Worm (Caenorhabditis elegans): Measurements from ENCODE around the gene C25H3.14.

Gene C25H3.14

DNA sequence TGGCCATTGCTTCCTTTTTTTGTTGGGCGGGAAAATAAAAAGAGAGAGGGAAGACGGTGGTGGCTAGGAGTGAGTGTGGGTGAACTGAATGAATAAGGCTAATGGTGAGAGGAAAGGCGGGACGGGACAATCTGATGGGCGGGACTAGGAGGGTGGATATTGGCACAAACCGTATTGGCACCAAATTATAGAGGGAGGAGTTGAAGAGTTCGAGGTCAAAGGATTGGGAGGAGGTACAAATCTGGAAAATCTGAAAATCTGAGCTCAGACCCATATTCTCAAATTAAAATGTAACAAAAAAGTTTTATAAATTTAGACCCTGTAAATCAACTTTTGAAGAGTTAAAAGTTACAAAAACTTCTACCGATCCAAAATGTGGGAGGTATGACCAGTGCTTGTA, 43.9 kb downstream of the C25H3.14 start, which contains the start of gene hlh-14 (continued):
- TF ChIP-seq ceh-27 (GFP tag; optimal IDR thresholded peaks at IDR 0.05): no peak

DNA sequence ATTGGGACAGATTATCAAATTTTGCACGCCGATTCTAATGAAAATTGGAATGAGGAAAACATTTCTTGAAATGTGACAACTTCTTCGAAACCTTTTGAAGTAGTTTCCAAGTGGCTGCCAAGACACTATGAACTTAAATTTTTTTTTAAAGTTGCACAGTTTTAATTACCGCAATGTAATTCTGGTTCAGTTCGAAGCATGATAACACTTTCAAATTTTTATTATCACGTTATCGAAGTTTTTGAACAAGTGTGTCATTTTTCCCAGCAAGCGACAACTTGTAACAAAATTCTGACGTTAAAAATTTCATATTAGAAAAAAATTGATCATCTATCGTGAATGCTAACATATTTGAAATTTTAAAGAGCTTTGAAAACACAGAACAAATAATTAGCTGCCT, 47.9 kb downstream of the C25H3.14 start:
- TF ChIP-seq nhr-80 (tag; optimal IDR thresholded peaks at IDR 0.05): peak; percentile 32
- no peak for TF ChIP-seq dpff-1 (tag; optimal IDR thresholded peaks at IDR 0.05)

- TF ChIP-seq F57A8.1 (GFP tag; optimal IDR thresholded peaks at IDR 0.05): no peak
- TF ChIP-seq nhr-80 (tag; optimal IDR thresholded peaks at IDR 0.05): peak; percentile 67
Measured at ce11 chrII:5744342-5744741, 49.4 kb downstream of the C25H3.14 start.

DNA sequence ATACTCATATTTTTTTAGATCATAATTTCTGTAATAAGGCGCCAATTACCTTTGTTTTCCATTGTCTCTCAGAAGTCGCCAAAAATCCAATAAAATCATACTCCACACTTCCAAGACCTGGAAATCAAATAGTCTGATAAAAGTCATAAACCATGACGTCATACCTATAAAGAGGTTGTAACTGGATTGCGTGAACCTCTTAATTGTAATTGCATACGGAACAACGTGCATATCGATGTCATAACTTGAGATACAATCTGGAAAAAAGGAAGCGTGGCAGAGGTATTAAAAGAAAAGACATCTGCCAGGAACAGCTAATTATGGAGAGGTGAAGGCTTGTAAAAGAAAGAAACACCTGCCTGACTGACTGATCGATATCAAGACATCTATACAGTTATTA, 50.2 kb downstream of the C25H3.14 start, which contains the start of gene F10C1.9:
TSS of gene F10C1.9 (minus strand) at position 197 of the 400 bp plus-strand sequence.
- TF ChIP-seq ceh-40 (GFP tag; IDR thresholded peaks at IDR 0.05): no peak
- TF ChIP-seq aptf-3 (GFP tag; IDR thresholded peaks at IDR 0.05): no peak
- no peak for TF ChIP-seq F22D6.2 (tag; optimal IDR thresholded peaks at IDR 0.05)
- TF ChIP-seq ceh-91 (GFP tag; IDR thresholded peaks at IDR 0.05): no peak
- TF ChIP-seq repo-1 (tag; optimal IDR thresholded peaks at IDR 0.05): no peak
- no peak for TF ChIP-seq hrde-1 (tag; optimal IDR thresholded peaks at IDR 0.05; ENCODE audit: borderline replicate concordance)
- TF ChIP-seq nhr-80 (tag; optimal IDR thresholded peaks at IDR 0.05): no peak
- TF ChIP-seq egrh-3 (GFP tag; IDR thresholded peaks at IDR 0.05): no peak
- TF ChIP-seq die-1 (tag; optimal IDR thresholded peaks at IDR 0.05): no peak
- TF ChIP-seq sdz-38 (tag; optimal IDR thresholded peaks at IDR 0.05): no peak
- TF ChIP-seq sea-2 (GFP tag; IDR thresholded peaks at IDR 0.05): no peak
- TF ChIP-seq dpff-1 (tag; optimal IDR thresholded peaks at IDR 0.05): no peak
- no peak for TF ChIP-seq pha-4 (tag; optimal IDR thresholded peaks at IDR 0.05)
- TF ChIP-seq hsf-1 (GFP tag; IDR thresholded peaks at IDR 0.05): no peak
- no peak for TF ChIP-seq B0261.1 (tag; optimal IDR thresholded peaks at IDR 0.05)
- no peak for TF ChIP-seq K12H6.12 (tag; optimal IDR thresholded peaks at IDR 0.05)
- TF ChIP-seq efl-1 (GFP tag; optimal IDR thresholded peaks at IDR 0.05): no peak
- TF ChIP-seq ztf-22 (GFP tag; optimal IDR thresholded peaks at IDR 0.05): no peak
- TF ChIP-seq xnd-1 (tag; optimal IDR thresholded peaks at IDR 0.05): no peak
